Fruit fly (Drosophila melanogaster): ENCODE data around the gene CG4546.

dm6 chr3R:15839294-15839693, 7.0 kb upstream of the CG4546 start, which contains the start of gene Pbp45:
- TF ChIP-seq Sry-δ (GFP tag; optimal IDR thresholded peaks at IDR 0.05) (peak; percentile 34), sr (GFP tag; IDR thresholded peaks at IDR 0.05) (no peak)
